Fruit fly (Drosophila melanogaster) whole organism, wandering third instar larva: ENCODE results near the gene Nf1.

Experiments used
- Abd-B ChIP-seq: fragments of >200 bp; optimal IDR thresholded peaks from 2 replicates; lab custom pipeline; 2017; ENCODE audit warnings: missing biosample characterization, missing genetic modification characterization
- Mio ChIP-seq: sonication (Bioruptor generic); optimal IDR thresholded peaks from 2 replicates; lab custom pipeline; 2016; ENCODE audit warnings: missing biosample characterization, missing genetic modification characterization
- OdsH ChIP-seq: fragments of 200-800 bp; sonication (Bioruptor generic); optimal IDR thresholded peaks from 2 replicates; lab custom pipeline; 2016; ENCODE audit warnings: missing biosample characterization, mild to moderate bottlenecking, missing genetic modification characterization
- fru ChIP-seq: fragments of 200-800 bp; sonication (Bioruptor generic); optimal IDR thresholded peaks from 3 replicates; lab custom pipeline; 2016; ENCODE audit warnings: missing biosample characterization, mild to moderate bottlenecking, missing genetic modification characterization
- lola ChIP-seq: fragments of >200 bp; optimal IDR thresholded peaks from 2 replicates; lab custom pipeline; 2017; ENCODE audit warnings: missing biosample characterization, missing genetic modification characterization
- usp ChIP-seq: fragments of >200 bp; optimal IDR thresholded peaks from 2 replicates; lab custom pipeline; 2017; ENCODE audit warnings: missing biosample characterization, missing genetic modification characterization

dm6 chr3R:26012801-26013663 is 30.2 kb downstream of the Nf1 start:
- TF ChIP-seq fru (peak; percentile 38), Abd-B (no peak), lola (GFP tag; lab: Kevin White, UChicago) (no peak), usp (GFP tag; lab: Kevin White, UChicago) (no peak), OdsH (peak; percentile 49), Mio (no peak)
